Worm (Caenorhabditis elegans): ENCODE results near the gene F26H11.4.

Gene F26H11.4

DNA sequence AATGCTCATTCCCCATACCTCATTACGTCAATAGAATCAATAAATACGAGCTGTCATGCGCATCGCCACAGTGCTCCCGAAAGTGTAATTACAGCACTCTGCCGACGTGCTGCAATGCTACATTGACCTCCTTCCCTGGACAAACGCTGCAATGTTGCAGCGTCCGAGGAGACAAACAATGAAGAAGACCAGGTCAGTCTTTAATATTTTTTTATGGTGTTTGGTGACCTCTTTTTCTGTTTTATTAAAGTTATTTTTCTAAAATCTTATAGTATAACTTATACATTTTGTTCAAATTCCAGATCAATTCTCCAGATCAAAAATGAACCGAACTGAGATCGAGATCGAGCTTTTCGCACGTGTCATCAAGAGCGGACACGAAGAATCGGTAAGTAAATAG lies 27.0 kb upstream of the F26H11.4 start, which contains the start of gene sdz-26:
sdz-26 (plus strand) TSS at position 301 of the 400 bp plus-strand sequence.
- no peak for TF ChIP-seq nhr-76 (tag; optimal IDR thresholded peaks at IDR 0.05)
- TF ChIP-seq nhr-77 (tag; optimal IDR thresholded peaks at IDR 0.05), result no peak
- TF ChIP-seq nhr-43 (tag; optimal IDR thresholded peaks at IDR 0.05; ENCODE audit: poor library complexity, severe bottlenecking), result no peak
- TF ChIP-seq eor-1 (tag; optimal IDR thresholded peaks at IDR 0.05), result no peak
- TF ChIP-seq lsy-12 (tag; optimal IDR thresholded peaks at IDR 0.05), result no peak

DNA sequence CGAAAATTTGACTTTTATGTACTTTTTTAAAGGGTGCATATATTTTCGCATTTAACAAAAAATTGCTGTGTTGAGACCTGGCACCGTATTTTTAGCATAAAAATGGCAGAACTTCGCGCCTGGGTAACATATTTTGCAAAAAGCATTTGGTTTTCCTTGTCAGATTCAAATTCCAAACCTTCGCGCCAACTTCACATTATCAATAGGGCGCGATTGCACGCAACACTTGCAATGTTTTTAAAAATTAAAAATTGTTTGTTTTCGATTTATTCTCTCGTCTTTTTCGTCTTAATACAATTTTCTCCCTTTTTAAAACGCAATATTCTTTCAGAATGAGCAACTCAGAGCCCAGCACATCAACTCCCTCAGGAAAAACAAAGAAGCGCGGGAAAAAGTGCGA lies 24.8 kb upstream of the F26H11.4 start, which contains the start of gene mes-2:
mes-2 (plus strand) TSS at position 330 of the 400 bp plus-strand sequence.
- TF ChIP-seq egl-5 (tag; optimal IDR thresholded peaks at IDR 0.05) (peak; percentile 77), nhr-43 (tag; optimal IDR thresholded peaks at IDR 0.05; ENCODE audit: poor library complexity, severe bottlenecking) (peak; percentile 60), nfya-1 (tag; optimal IDR thresholded peaks at IDR 0.05; ENCODE audit: insufficient read depth) (peak; percentile 82), ceh-16 (tag; optimal IDR thresholded peaks at IDR 0.05) (no peak), sea-2 (GFP tag; optimal IDR thresholded peaks at IDR 0.05) (no peak), unc-62 (GFP tag; optimal IDR thresholded peaks at IDR 0.05) (no peak), eor-1 (tag; optimal IDR thresholded peaks at IDR 0.05) (no peak), hmg-11 (tag; optimal IDR thresholded peaks at IDR 0.05) (peak; percentile 53), nhr-23 (tag; optimal IDR thresholded peaks at IDR 0.05) (peak; percentile 78), egl-27 (tag; optimal IDR thresholded peaks at IDR 0.05) (no peak), jun-1 (tag; optimal IDR thresholded peaks at IDR 0.05) (peak; percentile 0), tbx-2 (tag; optimal IDR thresholded peaks at IDR 0.05) (no peak), ama-1 (optimal IDR thresholded peaks at IDR 0.05) (no peak), mml-1 (tag; optimal IDR thresholded peaks at IDR 0.05) (no peak), unc-39 (tag; optimal IDR thresholded peaks at IDR 0.05) (no peak), aly-2 (tag; optimal IDR thresholded peaks at IDR 0.05) (no peak), snpc-4 (tag; optimal IDR thresholded peaks at IDR 0.05) (peak; percentile 78), nhr-237 (tag; optimal IDR thresholded peaks at IDR 0.05) (no peak), nhr-77 (tag; optimal IDR thresholded peaks at IDR 0.05) (no peak), nhr-67 (tag; optimal IDR thresholded peaks at IDR 0.05) (no peak), nhr-25 (tag; optimal IDR thresholded peaks at IDR 0.05) (peak; percentile 64), pqm-1 (tag; optimal IDR thresholded peaks at IDR 0.05) (peak; percentile 45), lin-15B (tag; optimal IDR thresholded peaks at IDR 0.05) (peak; percentile 88), nhr-12 (tag; optimal IDR thresholded peaks at IDR 0.05) (no peak), ceh-28 (tag; optimal IDR thresholded peaks at IDR 0.05) (peak; percentile 41), lsy-12 (tag; optimal IDR thresholded peaks at IDR 0.05) (no peak), skn-1 (tag; optimal IDR thresholded peaks at IDR 0.05) (peak; percentile 79), pha-4 (tag; optimal IDR thresholded peaks at IDR 0.05) (peak; percentile 93), fkh-2 (tag; optimal IDR thresholded peaks at IDR 0.05) (no peak), ztf-4 (tag; optimal IDR thresholded peaks at IDR 0.05) (no peak), ceh-9 (tag; optimal IDR thresholded peaks at IDR 0.05) (no peak), fkh-10 (GFP tag; optimal IDR thresholded peaks at IDR 0.05) (no peak), zag-1 (tag; optimal IDR thresholded peaks at IDR 0.05) (no peak), R02D3.7 (tag; optimal IDR thresholded peaks at IDR 0.05) (peak; percentile 66), elt-3 (tag; optimal IDR thresholded peaks at IDR 0.05) (no peak), daf-12 (tag; optimal IDR thresholded peaks at IDR 0.05) (no peak), nhr-28 (tag; optimal IDR thresholded peaks at IDR 0.05) (no peak), elt-1 (tag; optimal IDR thresholded peaks at IDR 0.05) (no peak), elt-2 (tag; optimal IDR thresholded peaks at IDR 0.05) (peak; percentile 21), ztf-11 (tag; optimal IDR thresholded peaks at IDR 0.05) (no peak), mdl-1 (tag; optimal IDR thresholded peaks at IDR 0.05) (no peak), nhr-76 (tag; optimal IDR thresholded peaks at IDR 0.05) (no peak), ZK546.5 (tag; optimal IDR thresholded peaks at IDR 0.05) (no peak), ceh-82 (tag; optimal IDR thresholded peaks at IDR 0.05) (peak; percentile 50), fos-1 (tag; optimal IDR thresholded peaks at IDR 0.05) (no peak), nhr-11 (tag; optimal IDR thresholded peaks at IDR 0.05) (peak; percentile 10), lin-39 (tag; optimal IDR thresholded peaks at IDR 0.05) (peak; percentile 37)

Data from whole organism, L3 larva.